Worm (Caenorhabditis elegans) whole organism, L2 larva: ENCODE measurements around the gene parn-2.

Source experiments
- alr-1 ChIP-seq: fragments of 150-350 bp; optimal IDR thresholded peaks from 2 replicates; lab custom pipeline; 2014; ENCODE audit warnings: missing biosample characterization, missing genetic modification characterization
- egl-27 ChIP-seq: sonication (generic microtip); optimal IDR thresholded peaks from 3 replicates; lab custom pipeline; 2017; ENCODE audit warnings: missing biosample characterization, missing genetic modification reagents, missing genetic modification characterization
- lin-13 ChIP-seq: fragments of 150-350 bp; optimal IDR thresholded peaks from 2 replicates; lab custom pipeline; 2014; ENCODE audit warnings: missing biosample characterization, missing genetic modification reagents, missing genetic modification characterization
- ztf-11 ChIP-seq: sonication (generic microtip); optimal IDR thresholded peaks from 2 replicates; lab custom pipeline; 2017; ENCODE audit warnings: missing biosample characterization, missing genetic modification characterization

DNA sequence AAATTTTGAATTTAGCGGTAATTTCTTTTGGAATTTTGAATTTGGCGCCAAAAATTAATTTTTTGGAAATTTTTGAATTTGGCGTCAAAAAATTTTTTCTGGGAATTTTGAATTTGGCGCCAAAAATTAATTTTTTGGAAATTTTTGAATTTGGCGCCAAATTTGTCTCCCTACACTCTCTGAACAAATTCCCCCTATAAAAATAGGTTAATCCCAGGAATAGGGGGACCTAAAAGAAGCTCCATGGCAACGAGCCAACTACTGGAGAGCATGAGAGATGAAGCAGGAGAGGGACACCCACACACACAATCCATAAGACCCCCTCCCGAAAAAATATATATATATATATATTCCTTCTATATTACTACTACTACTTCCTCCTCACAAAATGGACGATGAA, 53.5 kb downstream of the parn-2 start, which contains the start of gene aqp-12:
- TF ChIP-seq lin-13 = no peak
- no peak for TF ChIP-seq egl-27 (tag; lab: Kevin White, UChicago)
- no peak for TF ChIP-seq alr-1 (tag; lab: Kevin White, UChicago)
- no peak for TF ChIP-seq ztf-11
